Fruit fly (Drosophila melanogaster) whole organism, embryonic: ENCODE data around the gene Col4a1.

Experiments
- Abd-B ChIP-seq: fragments of 200-800 bp; sonication (Bioruptor generic); optimal IDR thresholded peaks from 2 replicates; lab custom pipeline; 2018; ENCODE audit warnings: missing biosample characterization, mild to moderate bottlenecking, missing genetic modification characterization, moderate library complexity
- CG10209 ChIP-seq: fragments of 200-800 bp; sonication (Bioruptor generic); optimal IDR thresholded peaks from 3 replicates; lab custom pipeline; 2017; ENCODE audit warnings: missing biosample characterization, mild to moderate bottlenecking, missing genetic modification characterization, missing genetic modification reagents
- CG1024 ChIP-seq: fragments of 200-800 bp; sonication (Bioruptor generic); IDR thresholded peaks from 2 replicates; pipeline ENCODE4 v1.3.6; 2022; ENCODE audit warnings: missing biosample characterization, missing genetic modification characterization
- CG11696 ChIP-seq: fragments of 200-800 bp; sonication (Bioruptor generic); IDR thresholded peaks from 2 replicates; pipeline ENCODE4 v1.3.6; 2022; ENCODE audit warnings: missing biosample characterization, missing genetic modification characterization
- CG12104 ChIP-seq: fragments of 200-800 bp; sonication (Bioruptor generic); optimal IDR thresholded peaks from 3 replicates; lab custom pipeline; 2016; ENCODE audit warnings: missing biosample characterization, missing genetic modification characterization
- CG12769 ChIP-seq: fragments of 200-800 bp; sonication (Bioruptor generic); optimal IDR thresholded peaks from 2 replicates; lab custom pipeline; 2019; ENCODE audit warnings: missing biosample characterization, mild to moderate bottlenecking, missing genetic modification characterization, moderate library complexity
- CG14860 ChIP-seq: fragments of 200-800 bp; sonication (Bioruptor generic); IDR thresholded peaks from 3 replicates; pipeline ENCODE4 v1.3.6; 2022; ENCODE audit warnings: missing biosample characterization, missing genetic modification characterization; ENCODE audit not compliant: partially characterized antibody
- CG15479 ChIP-seq: fragments of 200-800 bp; sonication (Bioruptor generic); optimal IDR thresholded peaks from 3 replicates; lab custom pipeline; 2019; ENCODE audit warnings: missing biosample characterization, mild to moderate bottlenecking, missing genetic modification characterization, moderate library complexity
- CG15601 ChIP-seq: fragments of 200-800 bp; sonication (Bioruptor generic); optimal IDR thresholded peaks from 3 replicates; lab custom pipeline; 2019; ENCODE audit warnings: missing biosample characterization, mild to moderate bottlenecking, missing genetic modification characterization, moderate library complexity
- CG1603 ChIP-seq: fragments of 200-800 bp; sonication (Bioruptor generic); optimal IDR thresholded peaks from 2 replicates; lab custom pipeline; 2019; ENCODE audit warnings: missing biosample characterization, mild to moderate bottlenecking, missing genetic modification characterization, moderate library complexity
- CG17328 ChIP-seq: fragments of 200-800 bp; sonication (Bioruptor generic); IDR thresholded peaks from 2 replicates; pipeline ENCODE4 v1.3.6; 2022; ENCODE audit warnings: missing biosample characterization, missing genetic modification characterization
- CG17912 ChIP-seq: fragments of 200-800 bp; sonication (Bioruptor generic); optimal IDR thresholded peaks from 2 replicates; lab custom pipeline; 2018; ENCODE audit warnings: missing biosample characterization, mild to moderate bottlenecking, missing genetic modification characterization
- CG18262 ChIP-seq: fragments of 200-800 bp; optimal IDR thresholded peaks from 3 replicates; lab custom pipeline; 2019; ENCODE audit warnings: missing biosample characterization, mild to moderate bottlenecking, missing genetic modification characterization, moderate library complexity
- CG2129 ChIP-seq: fragments of 200-800 bp; sonication (Bioruptor generic); IDR thresholded peaks from 2 replicates; pipeline ENCODE4 v1.3.6; 2022; ENCODE audit warnings: missing biosample characterization, missing genetic modification characterization; ENCODE audit not compliant: partially characterized antibody
- CG2889 ChIP-seq: fragments of 200-800 bp; sonication (Bioruptor generic); IDR thresholded peaks from 3 replicates; pipeline ENCODE4 v1.3.6; 2022; ENCODE audit warnings: missing biosample characterization, missing genetic modification characterization
- CG32767 ChIP-seq: fragments of 200-800 bp; sonication (Bioruptor generic); IDR thresholded peaks from 2 replicates; pipeline ENCODE4 v1.3.6; 2022; ENCODE audit warnings: missing biosample characterization, missing genetic modification characterization
- CG3847 ChIP-seq: fragments of 200-800 bp; sonication (Bioruptor generic); IDR thresholded peaks from 2 replicates; pipeline ENCODE4 v1.3.6; 2022; ENCODE audit warnings: missing biosample characterization, missing genetic modification characterization
- CG3995 ChIP-seq: fragments of 200-800 bp; sonication (Bioruptor generic); optimal IDR thresholded peaks from 3 replicates; lab custom pipeline; 2016; ENCODE audit warnings: missing biosample characterization, missing genetic modification characterization
- CG5953 ChIP-seq: fragments of 200-800 bp; sonication (Bioruptor generic); IDR thresholded peaks from 2 replicates; pipeline ENCODE4 v1.3.6; 2022; ENCODE audit warnings: missing biosample characterization, missing genetic modification characterization
- CG6175 ChIP-seq: fragments of 200-800 bp; sonication (Bioruptor generic); IDR thresholded peaks from 3 replicates; pipeline ENCODE4 v1.3.6; 2022; ENCODE audit warnings: missing biosample characterization, missing genetic modification characterization
- CG6683 ChIP-seq: fragments of 200-800 bp; sonication (Bioruptor generic); optimal IDR thresholded peaks from 2 replicates; lab custom pipeline; 2017; ENCODE audit warnings: missing biosample characterization, mild to moderate bottlenecking, missing genetic modification characterization, missing genetic modification reagents
- CG8089 ChIP-seq: fragments of 200-800 bp; sonication (Bioruptor generic); optimal IDR thresholded peaks from 3 replicates; lab custom pipeline; 2016; ENCODE audit warnings: missing biosample characterization, missing genetic modification characterization
- CG8359 ChIP-seq: fragments of 200-800 bp; sonication (Bioruptor generic); optimal IDR thresholded peaks from 2 replicates; lab custom pipeline; 2017; ENCODE audit warnings: missing biosample characterization, mild to moderate bottlenecking, missing genetic modification characterization, borderline replicate concordance
- CHES-1-like ChIP-seq: fragments of 200-800 bp; sonication (Bioruptor generic); optimal IDR thresholded peaks from 2 replicates; lab custom pipeline; 2016; ENCODE audit warnings: missing biosample characterization, missing genetic modification characterization
- CkIIα-i1 ChIP-seq: fragments of 200-800 bp; sonication (Bioruptor generic); IDR thresholded peaks from 2 replicates; pipeline ENCODE4 v1.3.6; 2022; ENCODE audit warnings: missing biosample characterization, missing genetic modification characterization
- Dfd ChIP-seq, 2 experiments: fragments of >200 bp; optimal IDR thresholded peaks; 2 replicates each; lab custom pipeline; 2017; ENCODE audit warnings: missing biosample characterization in 2 of 2, missing genetic modification characterization in 2 of 2
- Doc2 ChIP-seq: fragments of 200-800 bp; sonication (Bioruptor generic); IDR thresholded peaks from 2 replicates; pipeline ENCODE4 v1.3.6; 2022; ENCODE audit warnings: missing biosample characterization, missing genetic modification characterization
- Hand ChIP-seq: fragments of 200-800 bp; sonication (Bioruptor generic); optimal IDR thresholded peaks from 2 replicates; lab custom pipeline; 2017; ENCODE audit warnings: mild to moderate bottlenecking, missing biosample characterization, missing genetic modification reagents, missing genetic modification characterization
- Jarid2 ChIP-seq: fragments of 200-800 bp; sonication (Bioruptor generic); optimal IDR thresholded peaks from 3 replicates; lab custom pipeline; 2017; ENCODE audit warnings: mild to moderate bottlenecking, missing biosample characterization, missing genetic modification reagents, missing genetic modification characterization
- Lhr ChIP-seq: fragments of 200-800 bp; sonication (Bioruptor generic); optimal IDR thresholded peaks from 3 replicates; lab custom pipeline; 2017; ENCODE audit warnings: mild to moderate bottlenecking, missing biosample characterization, missing genetic modification reagents, missing genetic modification characterization
- Lpt ChIP-seq: fragments of >200 bp; optimal IDR thresholded peaks from 2 replicates; lab custom pipeline; 2018; ENCODE audit warnings: missing biosample characterization, missing genetic modification characterization
- Meics ChIP-seq: fragments of 200-800 bp; sonication (Bioruptor generic); optimal IDR thresholded peaks from 2 replicates; lab custom pipeline; 2017; ENCODE audit warnings: missing biosample characterization, mild to moderate bottlenecking, missing genetic modification characterization
- NK7.1 ChIP-seq: fragments of 200-800 bp; sonication (Bioruptor generic); optimal IDR thresholded peaks from 3 replicates; lab custom pipeline; 2016; ENCODE audit warnings: missing biosample characterization, missing genetic modification characterization
- YL-1 ChIP-seq: fragments of 200-800 bp; sonication (Bioruptor generic); optimal IDR thresholded peaks from 3 replicates; lab custom pipeline; 2017; ENCODE audit warnings: missing biosample characterization, mild to moderate bottlenecking, missing genetic modification characterization
- chm ChIP-seq: fragments of 200-800 bp; sonication (Bioruptor generic); IDR thresholded peaks from 2 replicates; pipeline ENCODE4 v1.3.6; 2022; ENCODE audit warnings: missing biosample characterization, missing genetic modification characterization
- ewg ChIP-seq: fragments of 200-800 bp; sonication (Bioruptor generic); optimal IDR thresholded peaks from 3 replicates; lab custom pipeline; 2017; ENCODE audit warnings: mild to moderate bottlenecking, missing biosample characterization, missing genetic modification reagents, missing genetic modification characterization
- inv ChIP-seq: fragments of 200-800 bp; sonication (Bioruptor generic); IDR thresholded peaks from 2 replicates; pipeline ENCODE4 v1.3.6; 2022; ENCODE audit warnings: missing biosample characterization, missing genetic modification characterization; ENCODE audit not compliant: partially characterized antibody
- jigr1 ChIP-seq: fragments of 200-800 bp; sonication (Bioruptor generic); IDR thresholded peaks from 3 replicates; pipeline ENCODE4 v1.3.6; 2022; ENCODE audit warnings: missing biosample characterization, missing genetic modification characterization
- jumu ChIP-seq: fragments of 200-800 bp; sonication (Bioruptor generic); optimal IDR thresholded peaks from 3 replicates; lab custom pipeline; 2016; ENCODE audit warnings: missing biosample characterization, missing genetic modification characterization
- kah ChIP-seq: fragments of 200-800 bp; sonication (Bioruptor generic); optimal IDR thresholded peaks from 2 replicates; lab custom pipeline; 2018; ENCODE audit warnings: missing biosample characterization, mild to moderate bottlenecking, missing genetic modification characterization
- ken ChIP-seq: fragments of 200-800 bp; sonication (Bioruptor generic); IDR thresholded peaks from 3 replicates; pipeline ENCODE4 v1.3.6; 2022; ENCODE audit warnings: missing biosample characterization, missing genetic modification characterization
- lola ChIP-seq, 3 experiments: fragments of >200 bp in 2 of 3; fragments of 200-800 bp in 1 of 3; sonication (Bioruptor generic) in 1 of 3; optimal IDR thresholded peaks; 2 replicates each; lab custom pipeline; 2017 to 2019; ENCODE audit warnings: missing biosample characterization in 3 of 3, missing genetic modification characterization in 3 of 3, mild to moderate bottlenecking in 1 of 3, moderate library complexity in 1 of 3
- lov ChIP-seq, 2 experiments: fragments of 200-800 bp in 1 of 2; fragments of >200 bp in 1 of 2; sonication (Bioruptor generic) in 1 of 2; IDR thresholded peaks in 1 of 2; optimal IDR thresholded peaks in 1 of 2; 2 replicates in 1 of 2; 3 replicates in 1 of 2; pipeline versions ENCODE4 v1.3.6 to Lab custom; 2017 to 2022; ENCODE audit warnings: missing biosample characterization in 1 of 2, missing genetic modification characterization in 1 of 2
- odd ChIP-seq: fragments of 200-800 bp; sonication (Bioruptor generic); optimal IDR thresholded peaks from 2 replicates; lab custom pipeline; 2017; ENCODE audit warnings: missing biosample characterization, mild to moderate bottlenecking, missing genetic modification characterization
- onecut ChIP-seq: fragments of 200-800 bp; sonication (Bioruptor generic); IDR thresholded peaks from 2 replicates; pipeline ENCODE4 v1.3.6; 2022; ENCODE audit warnings: missing biosample characterization, missing genetic modification characterization
- seq ChIP-seq: fragments of 200-800 bp; sonication (Bioruptor generic); IDR thresholded peaks from 2 replicates; pipeline ENCODE4 v1.3.6; 2022; ENCODE audit warnings: missing biosample characterization, missing genetic modification characterization
- vnd ChIP-seq: fragments of 200-800 bp; sonication (Bioruptor generic); IDR thresholded peaks from 3 replicates; pipeline ENCODE4 v1.3.6; 2022; ENCODE audit warnings: missing biosample characterization, missing genetic modification characterization; ENCODE audit not compliant: partially characterized antibody
- zen2 ChIP-seq: fragments of 200-800 bp; sonication (Bioruptor generic); IDR thresholded peaks from 3 replicates; pipeline ENCODE4 v1.3.6; 2022; ENCODE audit warnings: missing biosample characterization, missing genetic modification characterization; ENCODE audit not compliant: partially characterized antibody

The Col4a1 gene

DNA sequence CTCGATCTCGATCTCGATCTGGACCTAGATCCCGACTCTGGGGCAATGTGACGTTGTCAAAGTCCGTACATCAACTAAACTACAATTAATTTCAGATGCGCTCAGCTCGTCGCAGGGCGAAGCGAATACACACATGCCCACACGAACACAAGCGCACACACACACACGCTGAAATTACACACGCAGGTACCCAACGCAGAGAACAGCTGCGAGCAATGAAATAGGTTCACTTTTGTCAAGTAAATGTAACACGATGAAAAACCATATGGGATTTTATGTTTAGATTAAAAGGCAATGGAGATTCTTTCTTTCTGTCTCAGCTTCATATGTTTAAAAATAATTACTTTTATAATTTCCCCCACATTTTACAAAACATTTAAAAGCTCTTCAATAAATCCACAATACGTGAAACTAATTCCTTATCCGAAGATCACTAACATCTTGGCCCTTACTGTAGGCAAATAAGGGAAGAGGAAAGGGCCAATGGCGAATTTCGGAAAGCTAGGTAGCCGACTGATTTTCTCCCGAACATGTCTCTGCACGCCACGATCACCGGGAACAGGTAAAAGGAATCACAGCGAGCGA lies 29.0 kb upstream of the Col4a1 start (continued):
- TF ChIP-seq CG6175 (GFP tag; lab: Robert Waterston, UW) (peak; percentile 37; the same call in 1 of the 3 replicates), lola (GFP tag; optimal IDR thresholded peaks at IDR 0.05; lab: Kevin White, UChicago) (peak in 1 of 3 experiments; percentile 94), ken (peak; percentile 51; the same call in 2 of the 3 replicates), vnd (no peak), Doc2 (GFP tag; lab: Robert Waterston, UW) (no peak), Dfd (GFP tag; optimal IDR thresholded peaks at IDR 0.05; lab: Kevin White, UChicago) (no peak), CG5953 (peak; percentile 53; the same call in 1 of the 2 replicates), CG3847 (peak; percentile 81), CkIIα-i1 (GFP tag; lab: Robert Waterston, UW) (no peak), Hand (peak; percentile 74), Meics (GFP tag; lab: Kevin White, UChicago) (peak; percentile 82), CG3995 (GFP tag; lab: Kevin White, UChicago) (peak; percentile 30), zen2 (GFP tag; lab: Robert Waterston, UW) (no peak), CG6683 (peak; percentile 62), jumu (GFP tag; lab: Kevin White, UChicago) (peak; percentile 76), CG8359 (peak; percentile 68), Lpt (GFP tag; lab: Kevin White, UChicago) (no peak), CG8089 (GFP tag; lab: Kevin White, UChicago) (peak; percentile 66), CG18262 (tag; lab: Kevin White, UChicago) (peak; percentile 94), CG1603 (peak; percentile 42), Jarid2 (GFP tag; lab: Kevin White, UChicago) (peak; percentile 52), Abd-B (GFP tag; lab: Kevin White, UChicago) (peak; percentile 68), CG12104 (GFP tag; lab: Kevin White, UChicago) (peak; percentile 73), NK7.1 (GFP tag; lab: Kevin White, UChicago) (no peak), Lhr (peak; percentile 40), CG11696 (peak; percentile 99), ewg (GFP tag; lab: Kevin White, UChicago) (peak; percentile 54), CG32767 (GFP tag; lab: Robert Waterston, UW) (peak; percentile 82), seq (peak; percentile 78), CG17328 (GFP tag; lab: Robert Waterston, UW) (peak; percentile 84), CG14860 (GFP tag; lab: Robert Waterston, UW) (no peak), onecut (GFP tag; lab: Robert Waterston, UW) (peak; percentile 79), CG17912 (GFP tag; lab: Kevin White, UChicago) (no peak), CG15601 (tag; lab: Kevin White, UChicago) (peak; percentile 79), CG15479 (GFP tag; lab: Kevin White, UChicago) (peak; percentile 51), CHES-1-like (GFP tag; lab: Kevin White, UChicago) (peak; percentile 58), CG1024 (GFP tag; lab: Robert Waterston, UW) (0 out of 2 replicates have a peak, but pooled peaks have one; percentile 22), chm (GFP tag; lab: Robert Waterston, UW) (peak; percentile 87), inv (no peak), jigr1 (GFP tag; lab: Robert Waterston, UW) (no peak), YL-1 (GFP tag; lab: Kevin White, UChicago) (peak; percentile 51), lov (optimal IDR thresholded peaks at IDR 0.05; lab: Kevin White, UChicago) (no peak), lov (GFP tag; IDR thresholded peaks at IDR 0.05; lab: Robert Waterston, UW) (0 out of 3 replicates have a peak, but pooled peaks have one; percentile 61), CG10209 (GFP tag; lab: Kevin White, UChicago) (peak; percentile 83), kah (peak; percentile 60), CG12769 (tag; lab: Kevin White, UChicago) (no peak), CG2129 (no peak), odd (GFP tag; lab: Kevin White, UChicago) (peak; percentile 85), CG2889 (GFP tag; lab: Robert Waterston, UW) (peak; percentile 68; the same call in 2 of the 3 replicates)
